Fruit fly (Drosophila melanogaster) whole organism, prepupa: ENCODE results near the gene mgl.
A peak's percentile ranks its signal among the peaks of the same experiment; 100 is the strongest.

Experiments used
- Blimp-1 ChIP-seq: fragments of 200-800 bp; sonication (Bioruptor generic); optimal IDR thresholded peaks from 3 replicates; lab custom pipeline; 2017; ENCODE audit warnings: missing biosample characterization, missing genetic modification characterization, mild to moderate bottlenecking, moderate library complexity, missing genetic modification reagents
- CG10631 ChIP-seq: fragments of 200-800 bp; sonication (Bioruptor generic); optimal IDR thresholded peaks from 2 replicates; lab custom pipeline; 2016; ENCODE audit warnings: missing biosample characterization, missing genetic modification characterization
- CG10669 ChIP-seq: fragments of 200-800 bp; sonication (Bioruptor generic); optimal IDR thresholded peaks from 3 replicates; lab custom pipeline; 2018; ENCODE audit warnings: missing biosample characterization, mild to moderate bottlenecking, missing genetic modification characterization, moderate library complexity
- CG11294 ChIP-seq: fragments of 200-800 bp; sonication (Bioruptor generic); IDR thresholded peaks from 2 replicates; pipeline ENCODE4 v1.3.6; 2022; ENCODE audit warnings: missing biosample characterization, missing genetic modification characterization
- CG11762 ChIP-seq: fragments of 200-800 bp; sonication (Bioruptor generic); optimal IDR thresholded peaks from 3 replicates; lab custom pipeline; 2016; ENCODE audit warnings: missing biosample characterization, missing genetic modification characterization; ENCODE audit not compliant: insufficient read depth
- CG15336 ChIP-seq: fragments of 200-800 bp; sonication (Bioruptor generic); IDR thresholded peaks from 2 replicates; pipeline ENCODE4 v1.3.6; 2022; ENCODE audit warnings: missing biosample characterization, missing genetic modification characterization
- CG1621 ChIP-seq: fragments of 200-800 bp; sonication (Bioruptor generic); optimal IDR thresholded peaks from 3 replicates; lab custom pipeline; 2018; ENCODE audit warnings: missing biosample characterization, mild to moderate bottlenecking, missing genetic modification characterization
- CG16779 ChIP-seq: fragments of 200-800 bp; sonication (Bioruptor generic); optimal IDR thresholded peaks from 3 replicates; lab custom pipeline; 2017; ENCODE audit warnings: missing biosample characterization, mild to moderate bottlenecking, missing genetic modification characterization
- CG3032 ChIP-seq: fragments of 200-800 bp; optimal IDR thresholded peaks from 2 replicates; lab custom pipeline; 2019; ENCODE audit warnings: missing biosample characterization, mild to moderate bottlenecking, missing genetic modification characterization, moderate library complexity
- CG32006 ChIP-seq: fragments of 200-800 bp; sonication (Bioruptor generic); optimal IDR thresholded peaks from 3 replicates; lab custom pipeline; 2017; ENCODE audit warnings: missing biosample characterization, mild to moderate bottlenecking, missing genetic modification characterization
- CG6276 ChIP-seq: fragments of 200-800 bp; sonication (Bioruptor generic); optimal IDR thresholded peaks from 2 replicates; lab custom pipeline; 2017; ENCODE audit warnings: missing biosample characterization, mild to moderate bottlenecking, missing genetic modification characterization
- CG6792 ChIP-seq: fragments of 200-800 bp; sonication (Bioruptor generic); optimal IDR thresholded peaks from 3 replicates; lab custom pipeline; 2016; ENCODE audit warnings: missing biosample characterization, missing genetic modification characterization
- CG7368 ChIP-seq: fragments of 200-800 bp; sonication (Bioruptor generic); optimal IDR thresholded peaks from 3 replicates; lab custom pipeline; 2016; ENCODE audit warnings: missing biosample characterization, missing genetic modification characterization
- CG9139 ChIP-seq: fragments of 200-800 bp; sonication (Bioruptor generic); optimal IDR thresholded peaks from 3 replicates; lab custom pipeline; 2017; ENCODE audit warnings: missing biosample characterization, mild to moderate bottlenecking, missing genetic modification characterization
- Eip78C ChIP-seq: fragments of 200-800 bp; sonication (Bioruptor generic); peaks from one replicate; lab custom pipeline; 2016; ENCODE audit warnings: missing biosample characterization, missing genetic modification characterization
- Eip93F ChIP-seq: fragments of 200-800 bp; sonication (Bioruptor generic); optimal IDR thresholded peaks from 2 replicates; lab custom pipeline; 2016; ENCODE audit warnings: missing biosample characterization, mild to moderate bottlenecking, missing genetic modification characterization
- Ets21C ChIP-seq: fragments of 200-800 bp; sonication (Bioruptor generic); optimal IDR thresholded peaks from 3 replicates; lab custom pipeline; 2016; ENCODE audit warnings: missing biosample characterization, missing genetic modification characterization
- Ets96B ChIP-seq: fragments of 200-800 bp; optimal IDR thresholded peaks from 2 replicates; lab custom pipeline; 2019; ENCODE audit warnings: missing biosample characterization, mild to moderate bottlenecking, missing genetic modification characterization, moderate library complexity
- Gug ChIP-seq: fragments of 200-800 bp; sonication (Bioruptor generic); IDR thresholded peaks from 2 replicates; pipeline ENCODE4 v1.3.6; 2022; ENCODE audit warnings: missing biosample characterization, missing genetic modification characterization
- Hr38 ChIP-seq: sonication (Bioruptor generic); optimal IDR thresholded peaks from 2 replicates; lab custom pipeline; 2016; ENCODE audit warnings: missing biosample characterization, missing genetic modification characterization
- Hr39 ChIP-seq: fragments of 200-800 bp; sonication (Bioruptor generic); optimal IDR thresholded peaks from 2 replicates; lab custom pipeline; 2016; ENCODE audit warnings: missing biosample characterization, missing genetic modification characterization
- Hr4 ChIP-seq: fragments of 200-800 bp; sonication (Bioruptor generic); optimal IDR thresholded peaks from 3 replicates; lab custom pipeline; 2016; ENCODE audit warnings: missing biosample characterization, missing genetic modification characterization
- Lpt ChIP-seq: fragments of 200-800 bp; sonication (Bioruptor generic); optimal IDR thresholded peaks from 3 replicates; lab custom pipeline; 2016; ENCODE audit warnings: missing biosample characterization, missing genetic modification characterization
- Met ChIP-seq: fragments of 200-800 bp; sonication (Bioruptor generic); optimal IDR thresholded peaks from 3 replicates; lab custom pipeline; 2016; ENCODE audit warnings: missing biosample characterization, missing genetic modification characterization
- OdsH ChIP-seq: fragments of 200-800 bp; sonication (Bioruptor generic); optimal IDR thresholded peaks from 3 replicates; lab custom pipeline; 2016; ENCODE audit warnings: missing biosample characterization, missing genetic modification characterization
- Smox ChIP-seq: fragments of 200-800 bp; sonication (Bioruptor generic); optimal IDR thresholded peaks from 3 replicates; lab custom pipeline; 2016; ENCODE audit warnings: missing biosample characterization, missing genetic modification characterization
- Sox14 ChIP-seq: fragments of 200-800 bp; sonication (Bioruptor generic); optimal IDR thresholded peaks from 3 replicates; lab custom pipeline; 2016; ENCODE audit warnings: missing biosample characterization, missing genetic modification characterization
- Sox15 ChIP-seq: fragments of 200-800 bp; sonication (Bioruptor generic); optimal IDR thresholded peaks from 3 replicates; lab custom pipeline; 2016; ENCODE audit warnings: missing biosample characterization, missing genetic modification characterization
- acj6 ChIP-seq: fragments of 200-800 bp; sonication (Bioruptor generic); optimal IDR thresholded peaks from 3 replicates; lab custom pipeline; 2016; ENCODE audit warnings: missing biosample characterization, missing genetic modification characterization
- cyc ChIP-seq: fragments of 200-800 bp; sonication (Bioruptor generic); optimal IDR thresholded peaks from 3 replicates; lab custom pipeline; 2016; ENCODE audit warnings: missing biosample characterization, missing genetic modification characterization
- dac ChIP-seq: fragments of 200-800 bp; sonication (Bioruptor generic); optimal IDR thresholded peaks from 2 replicates; lab custom pipeline; 2017; ENCODE audit warnings: missing biosample characterization, mild to moderate bottlenecking, missing genetic modification characterization
- dsx ChIP-seq: fragments of 200-800 bp; optimal IDR thresholded peaks from 3 replicates; lab custom pipeline; 2019; ENCODE audit warnings: missing biosample characterization, mild to moderate bottlenecking, missing genetic modification characterization, moderate library complexity; ENCODE audit not compliant: poor library complexity, severe bottlenecking
- eg ChIP-seq: fragments of 200-800 bp; sonication (Bioruptor generic); IDR thresholded peaks from 3 replicates; pipeline ENCODE4 v1.3.6; 2022; ENCODE audit warnings: missing biosample characterization, missing genetic modification characterization
- esn ChIP-seq: fragments of 200-800 bp; sonication (Bioruptor generic); optimal IDR thresholded peaks from 2 replicates; lab custom pipeline; 2016; ENCODE audit warnings: missing biosample characterization, mild to moderate bottlenecking, missing genetic modification characterization, moderate library complexity
- fd85E ChIP-seq: fragments of 200-800 bp; sonication (Bioruptor generic); optimal IDR thresholded peaks from 3 replicates; lab custom pipeline; 2016; ENCODE audit warnings: missing biosample characterization, missing genetic modification characterization
- fkh ChIP-seq: fragments of 200-800 bp; sonication (Bioruptor generic); optimal IDR thresholded peaks from 3 replicates; lab custom pipeline; 2017; ENCODE audit warnings: missing biosample characterization, mild to moderate bottlenecking, missing genetic modification characterization, moderate library complexity
- lz ChIP-seq: fragments of 200-800 bp; sonication (Bioruptor generic); optimal IDR thresholded peaks from 3 replicates; lab custom pipeline; 2016; ENCODE audit warnings: missing biosample characterization, missing genetic modification characterization
- net ChIP-seq: fragments of 200-800 bp; sonication (Bioruptor generic); optimal IDR thresholded peaks from 3 replicates; lab custom pipeline; 2016; ENCODE audit warnings: missing biosample characterization, missing genetic modification characterization
- pdm3 ChIP-seq: fragments of 200-800 bp; sonication (Bioruptor generic); optimal IDR thresholded peaks from 3 replicates; lab custom pipeline; 2016; ENCODE audit warnings: missing biosample characterization, missing genetic modification characterization
- spab ChIP-seq: fragments of 200-800 bp; sonication (Bioruptor generic); optimal IDR thresholded peaks from 2 replicates; lab custom pipeline; 2017; ENCODE audit warnings: missing biosample characterization, mild to moderate bottlenecking, missing genetic modification characterization, missing genetic modification reagents
- svp ChIP-seq: fragments of 200-800 bp; sonication (Bioruptor generic); peaks from one replicate; lab custom pipeline; 2016; ENCODE audit warnings: missing biosample characterization, missing genetic modification characterization

mgl gene

DNA sequence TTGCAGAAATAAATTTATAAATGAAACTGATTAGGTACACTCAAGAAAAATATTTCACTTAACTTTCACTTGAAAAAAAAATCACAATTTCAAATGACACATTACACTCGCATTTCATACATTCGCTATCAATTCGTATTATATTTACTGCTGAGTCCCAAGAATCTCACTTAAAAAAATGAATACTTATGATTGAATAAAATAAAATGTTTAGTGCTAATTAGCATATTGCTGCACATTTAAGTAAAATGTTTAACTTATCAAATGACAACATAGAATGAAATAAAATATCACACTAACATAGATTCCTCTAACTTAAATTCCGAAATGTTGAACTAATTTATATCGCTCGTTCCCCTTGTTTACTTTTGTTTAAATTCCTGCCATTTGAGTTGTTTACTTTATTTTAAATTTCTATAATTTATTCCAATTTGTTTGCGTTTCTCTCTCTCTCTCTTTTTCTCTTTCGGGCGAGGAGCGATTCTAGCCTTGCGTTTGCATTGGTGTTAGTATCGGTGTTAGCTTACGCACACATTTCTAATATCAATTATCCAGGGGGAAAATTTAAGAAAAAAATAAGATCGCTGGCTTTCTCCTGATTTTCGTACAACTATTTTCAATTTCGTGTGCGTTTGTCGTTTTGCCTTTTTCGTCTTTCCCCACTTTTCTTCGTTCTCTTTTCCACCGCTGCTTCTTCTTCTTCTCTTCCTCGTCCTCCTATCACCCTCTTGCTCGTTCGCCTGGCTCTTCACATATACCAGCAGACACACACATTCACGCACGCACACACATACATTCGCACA, 144.5 kb downstream of the mgl start (continued):
- no peak for TF ChIP-seq eg (GFP tag; lab: Robert Waterston, UW)
- TF ChIP-seq Ets21C (GFP tag; lab: Kevin White, UChicago): no peak
- no peak for TF ChIP-seq CG1621 (tag; lab: Kevin White, UChicago)
- no peak for TF ChIP-seq CG11294
- no peak for TF ChIP-seq lz (GFP tag; lab: Kevin White, UChicago)
- TF ChIP-seq fkh: peak; percentile 58
- TF ChIP-seq spab (GFP tag; lab: Kevin White, UChicago): no peak
- no peak for TF ChIP-seq dac (GFP tag; lab: Kevin White, UChicago)
- no peak for TF ChIP-seq CG3032 (tag; lab: Kevin White, UChicago)
- no peak for TF ChIP-seq Hr38 (GFP tag; lab: Kevin White, UChicago)
- no peak for TF ChIP-seq net (GFP tag; lab: Kevin White, UChicago)
- no peak for TF ChIP-seq dsx (GFP tag; lab: Kevin White, UChicago)
- no peak for TF ChIP-seq svp (GFP tag; lab: Kevin White, UChicago)
- no peak for TF ChIP-seq fd85E (GFP tag; lab: Kevin White, UChicago)
- no peak for TF ChIP-seq Sox15 (GFP tag; lab: Kevin White, UChicago)
- no peak for TF ChIP-seq acj6
- no peak for TF ChIP-seq CG9139 (GFP tag; lab: Kevin White, UChicago)
- peak; percentile 8 for TF ChIP-seq esn

DNA sequence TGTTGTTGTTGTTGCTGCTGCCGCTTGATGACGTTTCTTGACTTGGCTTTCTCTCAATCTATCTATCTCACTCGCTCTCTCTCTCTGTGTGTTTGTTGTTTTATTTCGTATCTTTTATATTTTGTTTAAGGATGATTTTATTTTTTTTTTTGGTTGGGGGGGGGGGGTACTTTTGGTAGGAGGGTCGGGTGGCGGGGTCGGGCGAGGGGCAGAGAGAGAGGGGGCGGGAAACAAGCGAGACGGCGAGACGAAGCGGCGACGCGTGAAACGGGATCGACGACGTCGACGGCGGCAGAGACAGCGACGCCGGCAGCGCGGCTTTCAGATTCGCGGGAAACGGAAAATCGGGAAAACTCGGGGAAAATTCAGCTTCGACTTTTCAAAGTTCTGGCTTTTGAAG, 145.2 kb downstream of the mgl start:
- TF ChIP-seq CG32006 (GFP tag; lab: Kevin White, UChicago) (peak; percentile 7), CG11294 (no peak)
- TF ChIP-seq, all 60 proteins: peak for 1

DNA sequence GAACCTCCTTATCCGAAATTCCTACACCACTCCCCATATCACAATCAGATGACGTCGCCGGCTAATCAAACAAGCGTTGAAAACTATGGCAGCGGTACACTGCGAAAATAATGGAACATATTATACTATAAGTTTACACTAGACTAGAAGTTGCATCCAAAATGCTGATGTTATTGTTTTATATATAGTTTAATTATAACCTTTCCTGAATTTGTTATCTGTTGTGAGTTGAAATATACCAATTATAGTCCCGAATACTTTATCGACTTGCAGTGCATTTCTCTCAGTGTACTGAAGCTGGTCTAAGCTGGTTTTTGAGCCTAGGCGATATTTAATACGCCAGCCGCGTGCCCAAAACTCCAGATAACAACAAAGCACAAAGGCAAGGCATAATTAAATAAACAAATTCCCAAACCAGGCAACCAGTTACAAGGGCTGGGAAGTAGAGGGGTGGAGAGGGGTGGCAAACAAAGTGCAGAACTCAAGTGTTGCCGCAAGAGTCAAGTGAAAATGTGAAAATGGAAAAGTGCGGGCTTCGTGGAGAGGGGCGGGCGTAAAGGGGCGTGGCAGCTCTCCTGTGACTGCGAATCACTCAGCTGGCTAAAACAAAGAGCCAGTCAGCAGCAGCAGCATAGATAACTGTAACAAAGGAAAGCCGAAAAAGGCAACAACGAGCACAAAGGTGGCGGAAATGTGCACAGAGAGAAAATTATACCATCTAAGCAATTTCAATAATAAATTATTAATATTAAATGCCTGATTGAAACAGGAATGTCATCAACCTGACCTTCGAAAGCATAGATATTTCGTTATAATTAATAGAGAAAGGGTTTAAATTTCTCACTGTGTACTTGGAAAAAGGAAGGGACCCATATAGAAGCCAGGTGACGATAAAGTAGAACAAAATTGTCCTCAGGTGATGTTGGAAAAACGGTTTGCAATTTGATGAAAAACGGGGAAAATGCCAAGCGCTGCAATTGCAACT, 147.5 kb downstream of the mgl start:
- TF ChIP-seq Sox14 (peak; percentile 66), Blimp-1 (GFP tag; lab: Kevin White, UChicago) (peak; percentile 45), spab (GFP tag; lab: Kevin White, UChicago) (no peak), CG1621 (tag; lab: Kevin White, UChicago) (peak; percentile 5), CG15336 (GFP tag; lab: Robert Waterston, UW) (peak; percentile 73), Gug (GFP tag; lab: Robert Waterston, UW) (peak; percentile 61; the same call in 1 of the 2 replicates), svp (GFP tag; lab: Kevin White, UChicago) (peak; percentile 82), Lpt (GFP tag; lab: Kevin White, UChicago) (no peak), CG16779 (tag; lab: Kevin White, UChicago) (no peak), Sox15 (GFP tag; lab: Kevin White, UChicago) (peak; percentile 24), CG7368 (GFP tag; lab: Kevin White, UChicago) (no peak), dsx (GFP tag; lab: Kevin White, UChicago) (peak; percentile 4), Smox (GFP tag; lab: Kevin White, UChicago) (peak; percentile 65), dac (GFP tag; lab: Kevin White, UChicago) (no peak), Ets21C (GFP tag; lab: Kevin White, UChicago) (peak; percentile 40), CG6276 (GFP tag; lab: Kevin White, UChicago) (peak; percentile 67), CG10669 (GFP tag; lab: Kevin White, UChicago) (peak; percentile 22), CG10631 (peak; percentile 42), Eip93F (GFP tag; lab: Kevin White, UChicago) (peak; percentile 41), Ets96B (tag; lab: Kevin White, UChicago) (peak; percentile 38), Met (GFP tag; lab: Kevin White, UChicago) (peak; percentile 77), CG11762 (GFP tag; lab: Kevin White, UChicago) (peak; percentile 34), pdm3 (GFP tag; lab: Kevin White, UChicago) (peak; percentile 44), OdsH (GFP tag; lab: Kevin White, UChicago) (peak; percentile 59), acj6 (peak; percentile 49), CG6792 (GFP tag; lab: Kevin White, UChicago) (peak; percentile 61), Hr38 (GFP tag; lab: Kevin White, UChicago) (no peak), Eip78C (GFP tag; lab: Kevin White, UChicago) (peak; percentile 84), Hr4 (GFP tag; lab: Kevin White, UChicago) (peak; percentile 83), net (GFP tag; lab: Kevin White, UChicago) (peak; percentile 60), CG11294 (no peak; the same call in 1 of the 2 replicates), CG3032 (tag; lab: Kevin White, UChicago) (no peak), CG32006 (GFP tag; lab: Kevin White, UChicago) (peak; percentile 72), cyc (peak; percentile 71), CG9139 (GFP tag; lab: Kevin White, UChicago) (no peak), Hr39 (GFP tag; lab: Kevin White, UChicago) (peak; percentile 66), lz (GFP tag; lab: Kevin White, UChicago) (peak; percentile 64)
